Fruit fly (Drosophila melanogaster) whole organism, embryonic: ENCODE results near the gene inaF-B.
A peak's percentile ranks its signal among the peaks of the same experiment; 100 is the strongest.

ENCODE experiments used
- ATbp ChIP-seq: fragments of 200-800 bp; sonication (Bioruptor generic); optimal IDR thresholded peaks from 2 replicates; lab custom pipeline; 2017; ENCODE audit warnings: missing biosample characterization, mild to moderate bottlenecking, missing genetic modification characterization, missing genetic modification reagents
- Atf3 ChIP-seq: fragments of 200-800 bp; sonication (Bioruptor generic); optimal IDR thresholded peaks from 3 replicates; lab custom pipeline; 2016; ENCODE audit warnings: missing biosample characterization, missing genetic modification characterization
- Bgb ChIP-seq: fragments of 200-800 bp; sonication (Bioruptor generic); IDR thresholded peaks from 2 replicates; pipeline ENCODE4 v1.3.6; 2022; ENCODE audit warnings: missing biosample characterization, missing genetic modification characterization; ENCODE audit not compliant: partially characterized antibody
- BtbVII ChIP-seq: fragments of 200-800 bp; sonication (Bioruptor generic); optimal IDR thresholded peaks from 3 replicates; lab custom pipeline; 2017; ENCODE audit warnings: missing biosample characterization, mild to moderate bottlenecking, missing genetic modification characterization
- CG10431 ChIP-seq: fragments of 200-800 bp; sonication (Bioruptor generic); optimal IDR thresholded peaks from 3 replicates; lab custom pipeline; 2018; ENCODE audit warnings: missing biosample characterization, mild to moderate bottlenecking, missing genetic modification characterization
- CG10565 ChIP-seq: fragments of 200-800 bp; sonication (Bioruptor generic); optimal IDR thresholded peaks from 3 replicates; lab custom pipeline; 2016; ENCODE audit warnings: missing biosample characterization, mild to moderate bottlenecking, missing genetic modification characterization
- CG11085 ChIP-seq: fragments of 200-800 bp; sonication (Bioruptor generic); IDR thresholded peaks from 2 replicates; pipeline ENCODE4 v1.3.6; 2022; ENCODE audit warnings: missing biosample characterization, missing genetic modification characterization
- CG12769 ChIP-seq: fragments of 200-800 bp; sonication (Bioruptor generic); optimal IDR thresholded peaks from 2 replicates; lab custom pipeline; 2019; ENCODE audit warnings: missing biosample characterization, mild to moderate bottlenecking, missing genetic modification characterization, moderate library complexity
- CG13296 ChIP-seq: fragments of 200-800 bp; sonication (Bioruptor generic); optimal IDR thresholded peaks from 3 replicates; lab custom pipeline; 2018; ENCODE audit warnings: missing biosample characterization, mild to moderate bottlenecking, missing genetic modification characterization
- CG14860 ChIP-seq: fragments of 200-800 bp; sonication (Bioruptor generic); IDR thresholded peaks from 3 replicates; pipeline ENCODE4 v1.3.6; 2022; ENCODE audit warnings: missing biosample characterization, missing genetic modification characterization; ENCODE audit not compliant: partially characterized antibody
- CG15514 ChIP-seq: fragments of 200-800 bp; sonication (Bioruptor generic); optimal IDR thresholded peaks from 3 replicates; lab custom pipeline; 2017; ENCODE audit warnings: missing biosample characterization, missing genetic modification characterization, mild to moderate bottlenecking, moderate library complexity, missing genetic modification reagents
- CG1603 ChIP-seq: fragments of 200-800 bp; sonication (Bioruptor generic); optimal IDR thresholded peaks from 2 replicates; lab custom pipeline; 2019; ENCODE audit warnings: missing biosample characterization, mild to moderate bottlenecking, missing genetic modification characterization, moderate library complexity
- CG17186 ChIP-seq: fragments of 200-800 bp; sonication (Bioruptor generic); optimal IDR thresholded peaks from 3 replicates; lab custom pipeline; 2017; ENCODE audit warnings: missing biosample characterization, missing genetic modification reagents, missing genetic modification characterization
- CG17359 ChIP-seq: fragments of 200-800 bp; sonication (Bioruptor generic); optimal IDR thresholded peaks from 3 replicates; lab custom pipeline; 2018; ENCODE audit warnings: missing biosample characterization, mild to moderate bottlenecking, missing genetic modification characterization, moderate library complexity
- CG17802 ChIP-seq: fragments of 200-800 bp; sonication (Bioruptor generic); optimal IDR thresholded peaks from 2 replicates; lab custom pipeline; 2018; ENCODE audit warnings: missing biosample characterization, mild to moderate bottlenecking, missing genetic modification characterization, moderate library complexity
- CG18599 ChIP-seq: fragments of 200-800 bp; sonication (Bioruptor generic); optimal IDR thresholded peaks from 3 replicates; lab custom pipeline; 2017; ENCODE audit warnings: missing biosample characterization, missing genetic modification characterization, mild to moderate bottlenecking, moderate library complexity, missing genetic modification reagents
- CG32767 ChIP-seq: fragments of 200-800 bp; sonication (Bioruptor generic); IDR thresholded peaks from 2 replicates; pipeline ENCODE4 v1.3.6; 2022; ENCODE audit warnings: missing biosample characterization, missing genetic modification characterization
- CG42726 ChIP-seq: fragments of 200-800 bp; sonication (Bioruptor generic); IDR thresholded peaks from 2 replicates; pipeline ENCODE4 v1.3.6; 2022; ENCODE audit warnings: missing biosample characterization, missing genetic modification characterization; ENCODE audit not compliant: partially characterized antibody
- CG4820 ChIP-seq: fragments of 200-800 bp; sonication (Bioruptor generic); optimal IDR thresholded peaks from 3 replicates; lab custom pipeline; 2016; ENCODE audit warnings: missing biosample characterization, missing genetic modification characterization
- CG8944 ChIP-seq: fragments of 200-800 bp; sonication (Bioruptor generic); optimal IDR thresholded peaks from 3 replicates; lab custom pipeline; 2016; ENCODE audit warnings: missing biosample characterization, missing genetic modification characterization
- D19A ChIP-seq: fragments of 200-800 bp; optimal IDR thresholded peaks from 3 replicates; lab custom pipeline; 2019; ENCODE audit warnings: missing biosample characterization, mild to moderate bottlenecking, missing genetic modification characterization, moderate library complexity
- Doc2 ChIP-seq: fragments of 200-800 bp; sonication (Bioruptor generic); IDR thresholded peaks from 2 replicates; pipeline ENCODE4 v1.3.6; 2022; ENCODE audit warnings: missing biosample characterization, missing genetic modification characterization
- GATAe ChIP-seq: fragments of 200-800 bp; sonication (Bioruptor generic); conservative IDR thresholded peaks from 2 replicates; pipeline ENCODE4 v1.3.6; 2022; ENCODE audit warnings: missing biosample characterization, missing genetic modification characterization
- HHEX ChIP-seq: fragments of 200-800 bp; sonication (Bioruptor generic); optimal IDR thresholded peaks from 3 replicates; lab custom pipeline; 2017; ENCODE audit warnings: missing biosample characterization, mild to moderate bottlenecking, missing genetic modification characterization, missing genetic modification reagents
- HLH54F ChIP-seq: fragments of 200-800 bp; sonication (Bioruptor generic); optimal IDR thresholded peaks from 3 replicates; lab custom pipeline; 2016; ENCODE audit warnings: missing biosample characterization, missing genetic modification characterization
- Hsf ChIP-seq: fragments of 200-800 bp; sonication (Bioruptor generic); optimal IDR thresholded peaks from 3 replicates; lab custom pipeline; 2016; ENCODE audit warnings: missing biosample characterization, missing genetic modification characterization
- Oli ChIP-seq: fragments of 200-800 bp; sonication (Bioruptor generic); optimal IDR thresholded peaks from 2 replicates; lab custom pipeline; 2018; ENCODE audit warnings: missing biosample characterization, mild to moderate bottlenecking, missing genetic modification characterization, moderate library complexity
- aop ChIP-seq: fragments of 200-800 bp; sonication (Bioruptor generic); IDR thresholded peaks from 2 replicates; pipeline ENCODE4 v1.3.6; 2022; ENCODE audit warnings: missing biosample characterization, missing genetic modification characterization
- ap ChIP-seq: fragments of 200-800 bp; sonication (Bioruptor generic); IDR thresholded peaks from 2 replicates; pipeline ENCODE4 v1.3.6; 2022; ENCODE audit warnings: missing biosample characterization, missing genetic modification characterization
- bbx ChIP-seq: fragments of 200-800 bp; sonication (Bioruptor generic); IDR thresholded peaks from 2 replicates; pipeline ENCODE4 v1.3.6; 2022; ENCODE audit warnings: missing biosample characterization, missing genetic modification characterization; ENCODE audit not compliant: partially characterized antibody
- chinmo ChIP-seq: fragments of 200-800 bp; sonication (Bioruptor generic); IDR thresholded peaks from 4 replicates; pipeline ENCODE4 v1.3.6; 2022; ENCODE audit warnings: missing biosample characterization, missing genetic modification characterization; ENCODE audit not compliant: partially characterized antibody
- cwo ChIP-seq: fragments of 200-800 bp; sonication (Bioruptor generic); optimal IDR thresholded peaks from 3 replicates; lab custom pipeline; 2017; ENCODE audit warnings: missing biosample characterization, missing genetic modification characterization, mild to moderate bottlenecking, moderate library complexity, missing genetic modification reagents
- dati ChIP-seq: fragments of 200-800 bp; sonication (Bioruptor generic); IDR thresholded peaks from 2 replicates; pipeline ENCODE4 v1.3.6; 2022; ENCODE audit warnings: missing biosample characterization, missing genetic modification characterization
- en ChIP-seq: fragments of 200-800 bp; sonication (Bioruptor generic); optimal IDR thresholded peaks from 2 replicates; lab custom pipeline; 2016; ENCODE audit warnings: missing biosample characterization, missing genetic modification characterization
- fru ChIP-seq: fragments of >200 bp; optimal IDR thresholded peaks from 2 replicates; lab custom pipeline; 2017
- jigr1 ChIP-seq: fragments of 200-800 bp; sonication (Bioruptor generic); IDR thresholded peaks from 3 replicates; pipeline ENCODE4 v1.3.6; 2022; ENCODE audit warnings: missing biosample characterization, missing genetic modification characterization
- lov ChIP-seq, 2 experiments: fragments of 200-800 bp in 1 of 2; fragments of >200 bp in 1 of 2; sonication (Bioruptor generic) in 1 of 2; IDR thresholded peaks in 1 of 2; optimal IDR thresholded peaks in 1 of 2; 2 replicates in 1 of 2; 3 replicates in 1 of 2; pipeline versions ENCODE4 v1.3.6 to Lab custom; 2017 to 2022; ENCODE audit warnings: missing biosample characterization in 1 of 2, missing genetic modification characterization in 1 of 2
- pan ChIP-seq, 4 experiments: fragments of >200 bp in 3 of 4; fragments of 200-800 bp in 1 of 4; sonication (Bioruptor generic) in 1 of 4; optimal IDR thresholded peaks in 3 of 4; IDR thresholded peaks in 1 of 4; 2 replicates each; pipeline versions ENCODE4 v1.3.6 to Lab custom; 2017 to 2022; ENCODE audit warnings: missing biosample characterization in 2 of 4, missing genetic modification characterization in 2 of 4, mixed read lengths in 1 of 4
- pb ChIP-seq: fragments of 200-800 bp; sonication (Bioruptor generic); optimal IDR thresholded peaks from 3 replicates; lab custom pipeline; 2016; ENCODE audit warnings: missing biosample characterization, missing genetic modification characterization
- prd ChIP-seq, 3 experiments: fragments of >200 bp in 2 of 3; fragments of 200-800 bp in 1 of 3; sonication (Bioruptor generic) in 1 of 3; optimal IDR thresholded peaks in 2 of 3; IDR thresholded peaks in 1 of 3; 2 replicates in 2 of 3; 3 replicates in 1 of 3; pipeline versions ENCODE4 v1.3.6 to Lab custom; 2017 to 2022; ENCODE audit warnings: missing biosample characterization in 1 of 3, missing genetic modification characterization in 1 of 3
- pros ChIP-seq: fragments of 200-800 bp; sonication (Bioruptor generic); optimal IDR thresholded peaks from 3 replicates; lab custom pipeline; 2019; ENCODE audit warnings: missing biosample characterization, mild to moderate bottlenecking, missing genetic modification characterization, moderate library complexity
- row ChIP-seq: fragments of 200-800 bp; sonication (Bioruptor generic); IDR thresholded peaks from 3 replicates; pipeline ENCODE4 v1.3.6; 2022; ENCODE audit warnings: missing biosample characterization, missing genetic modification characterization
- tup ChIP-seq: fragments of 200-800 bp; sonication (Bioruptor generic); optimal IDR thresholded peaks from 2 replicates; lab custom pipeline; 2016; ENCODE audit warnings: missing biosample characterization, mild to moderate bottlenecking, missing genetic modification characterization, moderate library complexity
- unpg ChIP-seq: fragments of 200-800 bp; sonication (Bioruptor generic); optimal IDR thresholded peaks from 3 replicates; lab custom pipeline; 2018; ENCODE audit warnings: missing biosample characterization, mild to moderate bottlenecking, missing genetic modification characterization, moderate library complexity
- yki ChIP-seq: fragments of >200 bp; optimal IDR thresholded peaks from 3 replicates; lab custom pipeline; 2018

inaF-B gene

dm6 chrX:11684462-11684861 is 48.1 kb downstream of the inaF-B start (continued):
- TF ChIP-seq pb (GFP tag; lab: Kevin White, UChicago) = no peak
- TF ChIP-seq CG1603 (tag; lab: Kevin White, UChicago) = peak; percentile 22
- no peak for TF ChIP-seq Bgb (GFP tag; lab: Robert Waterston, UW)
- TF ChIP-seq CG15514 (GFP tag; lab: Kevin White, UChicago) = peak; percentile 83
- 0 out of 4 replicates have a peak, but pooled peaks have one; percentile 9 for TF ChIP-seq chinmo
- TF ChIP-seq yki (lab: Kevin White, UChicago) = no peak
- TF ChIP-seq bbx (GFP tag; lab: Robert Waterston, UW) = no peak
- TF ChIP-seq CG13296 (GFP tag; lab: Kevin White, UChicago) = peak; percentile 3
- TF ChIP-seq HHEX = no peak
- TF ChIP-seq CG18599 (GFP tag; lab: Kevin White, UChicago) = peak; percentile 11
- TF ChIP-seq prd (optimal IDR thresholded peaks at IDR 0.05; lab: Kevin White, UChicago) = no peak
- TF ChIP-seq prd (GFP tag; IDR thresholded peaks at IDR 0.05; lab: Robert Waterston, UW) = 0 out of 3 replicates have a peak, but pooled peaks have one; percentile 7
- TF ChIP-seq CG42726 (GFP tag; lab: Robert Waterston, UW) = no peak
- no peak for TF ChIP-seq jigr1 (GFP tag; lab: Robert Waterston, UW)
- peak; percentile 8 for TF ChIP-seq CG12769 (tag; lab: Kevin White, UChicago)
- no peak for TF ChIP-seq CG4820
- TF ChIP-seq tup (GFP tag; lab: Kevin White, UChicago) = no peak
- no peak for TF ChIP-seq CG32767
- no peak for TF ChIP-seq fru (lab: Kevin White, UChicago)
- TF ChIP-seq lov (optimal IDR thresholded peaks at IDR 0.05; lab: Kevin White, UChicago) = no peak
- TF ChIP-seq lov (GFP tag; IDR thresholded peaks at IDR 0.05; lab: Robert Waterston, UW) = no peak
- TF ChIP-seq ap = no peak
- TF ChIP-seq aop (GFP tag; lab: Robert Waterston, UW) = 0 out of 2 replicates have a peak, but pooled peaks have one; percentile 42
- peak; percentile 17 for TF ChIP-seq BtbVII (GFP tag; lab: Kevin White, UChicago)
- no peak for TF ChIP-seq dati (GFP tag; lab: Robert Waterston, UW)
- TF ChIP-seq CG17359 (tag; lab: Kevin White, UChicago) = peak; percentile 29
- no peak for TF ChIP-seq CG10565 (GFP tag; lab: Kevin White, UChicago)
- peak; percentile 70 for TF ChIP-seq row (GFP tag; lab: Robert Waterston, UW)
- no peak for TF ChIP-seq Hsf (GFP tag; lab: Kevin White, UChicago)
- no peak for TF ChIP-seq pros
- no peak for TF ChIP-seq HLH54F
- TF ChIP-seq ATbp (GFP tag; lab: Kevin White, UChicago) = peak; percentile 15
- no peak for TF ChIP-seq CG14860
- no peak for TF ChIP-seq unpg (GFP tag; lab: Kevin White, UChicago)
- no peak for TF ChIP-seq CG17186 (GFP tag; lab: Kevin White, UChicago)
- no peak for TF ChIP-seq cwo (GFP tag; lab: Kevin White, UChicago)
- no peak for TF ChIP-seq pan (optimal IDR thresholded peaks at IDR 0.05; lab: Kevin White, UChicago)
- no peak for TF ChIP-seq pan (GFP tag; optimal IDR thresholded peaks at IDR 0.05 in 1 of 2, IDR thresholded peaks at IDR 0.05 in 1 of 2)
- peak; percentile 96 for TF ChIP-seq D19A (tag; lab: Kevin White, UChicago)
- no peak for TF ChIP-seq en (GFP tag; lab: Kevin White, UChicago)
- no peak for TF ChIP-seq Doc2 (GFP tag; lab: Robert Waterston, UW)
- no peak for TF ChIP-seq CG8944 (GFP tag; lab: Kevin White, UChicago)
- TF ChIP-seq Oli (tag; lab: Kevin White, UChicago) = no peak
- no peak for TF ChIP-seq CG11085 (GFP tag; lab: Robert Waterston, UW)
- TF ChIP-seq CG17802 (tag; lab: Kevin White, UChicago) = no peak
- TF ChIP-seq CG10431 (GFP tag; lab: Kevin White, UChicago) = no peak
- TF ChIP-seq Atf3 = no peak
- TF ChIP-seq GATAe = no peak
- TF ChIP-seq, all 482 proteins: peak for 30
